Worm (Caenorhabditis elegans) whole organism, L3 larva: ENCODE data around the gene math-41.

ENCODE experiments used
- lin-15B ChIP-seq: fragments of 150-350 bp; optimal IDR thresholded peaks from 2 replicates; lab custom pipeline; 2014; ENCODE audit warnings: missing biosample characterization, missing genetic modification characterization
- nfya-1 ChIP-seq: sonication (generic microtip); optimal IDR thresholded peaks from 2 replicates; lab custom pipeline; 2017; ENCODE audit warnings: missing genetic modification characterization, mild to moderate bottlenecking, missing compliant biosample characterization, antibody characterized with exemption, moderate library complexity; ENCODE audit not compliant: insufficient read depth
- nhr-12 ChIP-seq: fragments of 150-350 bp; optimal IDR thresholded peaks from 2 replicates; lab custom pipeline; 2014; ENCODE audit warnings: missing biosample characterization, missing genetic modification characterization
- nhr-28 ChIP-seq: fragments of 150-350 bp; optimal IDR thresholded peaks from 2 replicates; lab custom pipeline; 2014; ENCODE audit warnings: missing biosample characterization, missing genetic modification characterization
- skn-1 ChIP-seq: fragments of 150-350 bp; optimal IDR thresholded peaks from 2 replicates; lab custom pipeline; 2014; ENCODE audit warnings: missing biosample characterization, missing genetic modification characterization

- TF ChIP-seq nhr-12 (tag; lab: Kevin White, UChicago): no peak
- TF ChIP-seq lin-15B (tag; lab: Kevin White, UChicago): no peak
- TF ChIP-seq nfya-1: peak; percentile 22
- TF ChIP-seq skn-1 (tag; lab: Kevin White, UChicago): no peak
- TF ChIP-seq nhr-28: no peak
These were observed 20.1 kb downstream of the math-41 start for ce11 chrII:1844552-1844951.
